Worm (Caenorhabditis elegans) whole organism, late embryonic: ENCODE data around the gene ppm-1.H.
A peak's percentile ranks its signal among the peaks of the same experiment; 100 is the strongest.

Experiments used
- F13H6.1 ChIP-seq: sonication (generic microtip); optimal IDR thresholded peaks from 2 replicates; lab custom pipeline; 2016; ENCODE audit warnings: missing genetic modification characterization, missing compliant biosample characterization
- Y22D7AL.16 ChIP-seq: sonication (generic microtip); optimal IDR thresholded peaks from 2 replicates; lab custom pipeline; 2016; ENCODE audit warnings: missing genetic modification characterization, missing compliant biosample characterization
- ahr-1 ChIP-seq: sonication (generic microtip); optimal IDR thresholded peaks from 2 replicates; lab custom pipeline; 2016; ENCODE audit warnings: missing genetic modification characterization, missing compliant biosample characterization
- ama-1 ChIP-seq: fragments of 150-350 bp; optimal IDR thresholded peaks from 2 replicates; lab custom pipeline; 2014
- ceh-14 ChIP-seq: sonication (generic microtip); optimal IDR thresholded peaks from 2 replicates; lab custom pipeline; 2016; ENCODE audit warnings: missing genotype, missing genetic modification characterization, missing compliant biosample characterization
- ceh-18 ChIP-seq: sonication (generic microtip); optimal IDR thresholded peaks from 2 replicates; lab custom pipeline; 2016; ENCODE audit warnings: missing genetic modification characterization, missing compliant biosample characterization
- ceh-22 ChIP-seq: sonication (generic microtip); optimal IDR thresholded peaks from 2 replicates; lab custom pipeline; 2017; ENCODE audit warnings: missing biosample characterization, missing genetic modification characterization
- che-1 ChIP-seq: sonication (generic microtip); optimal IDR thresholded peaks from 2 replicates; lab custom pipeline; 2016; ENCODE audit warnings: mild to moderate bottlenecking, missing genetic modification characterization, missing compliant biosample characterization
- elt-2 ChIP-seq: sonication (generic microtip); optimal IDR thresholded peaks from 2 replicates; lab custom pipeline; 2016; ENCODE audit warnings: missing genetic modification reagents, missing genetic modification characterization, missing compliant biosample characterization
- hlh-13 ChIP-seq: fragments of 200-800 bp; sonication (Bioruptor generic); optimal IDR thresholded peaks from 2 replicates; lab custom pipeline; 2018; ENCODE audit warnings: mild to moderate bottlenecking, missing genetic modification characterization, missing compliant biosample characterization
- hlh-6 ChIP-seq: sonication (generic microtip); optimal IDR thresholded peaks from 2 replicates; lab custom pipeline; 2016; ENCODE audit warnings: missing genotype, missing genetic modification characterization, missing compliant biosample characterization
- lim-6 ChIP-seq: sonication (generic microtip); optimal IDR thresholded peaks from 2 replicates; lab custom pipeline; 2016; ENCODE audit warnings: missing genetic modification characterization, missing compliant biosample characterization
- mec-3 ChIP-seq: sonication (generic microtip); optimal IDR thresholded peaks from 2 replicates; lab custom pipeline; 2016; ENCODE audit warnings: borderline replicate concordance, missing genetic modification characterization, missing compliant biosample characterization
- pax-1 ChIP-seq: fragments of 150-350 bp; optimal IDR thresholded peaks from 2 replicates; lab custom pipeline; 2014; ENCODE audit warnings: missing biosample characterization, missing genetic modification characterization
- pha-2 ChIP-seq: sonication (generic microtip); optimal IDR thresholded peaks from 2 replicates; lab custom pipeline; 2017; ENCODE audit warnings: mild to moderate bottlenecking, missing genetic modification characterization, missing compliant biosample characterization
- pha-4 ChIP-seq: fragments of 150-350 bp; optimal IDR thresholded peaks from 2 replicates; lab custom pipeline; 2018; ENCODE audit warnings: missing biosample characterization, missing genetic modification reagents, missing genetic modification characterization
- pqm-1 ChIP-seq: sonication (generic microtip); optimal IDR thresholded peaks from 2 replicates; lab custom pipeline; 2016; ENCODE audit warnings: missing genetic modification characterization, missing compliant biosample characterization
- ref-2 ChIP-seq: sonication (generic microtip); optimal IDR thresholded peaks from 2 replicates; lab custom pipeline; 2016; ENCODE audit warnings: missing genetic modification characterization, missing compliant biosample characterization
- rnt-1 ChIP-seq: sonication (generic microtip); optimal IDR thresholded peaks from 2 replicates; lab custom pipeline; 2016; ENCODE audit warnings: missing genetic modification characterization, missing compliant biosample characterization
- sdc-2 ChIP-seq: sonication (generic microtip); optimal IDR thresholded peaks from 2 replicates; lab custom pipeline; 2016; ENCODE audit warnings: missing genotype, missing genetic modification characterization, missing compliant biosample characterization
- unc-3 ChIP-seq, 2 experiments: fragments of 200-800 bp in 1 of 2; sonication (Bioruptor generic) in 1 of 2; sonication (generic microtip) in 1 of 2; conservative IDR thresholded peaks in 1 of 2; optimal IDR thresholded peaks in 1 of 2; 2 replicates each; pipeline versions ENCODE4 v1.3.6 to Lab custom; 2016 to 2022; ENCODE audit warnings: missing compliant biosample characterization in 2 of 2, missing genetic modification characterization in 2 of 2, missing genetic modification reagents in 1 of 2
- unc-42 ChIP-seq: sonication (generic microtip); optimal IDR thresholded peaks from 2 replicates; lab custom pipeline; 2016; ENCODE audit warnings: missing genotype, missing genetic modification characterization, missing compliant biosample characterization
- unc-55 ChIP-seq: sonication (generic microtip); optimal IDR thresholded peaks from 2 replicates; lab custom pipeline; 2017; ENCODE audit warnings: missing biosample characterization, missing genetic modification reagents, missing genetic modification characterization
- ztf-16 ChIP-seq: sonication (generic microtip); optimal IDR thresholded peaks from 2 replicates; lab custom pipeline; 2017; ENCODE audit warnings: missing genetic modification characterization, missing compliant biosample characterization

Gene ppm-1.H

DNA sequence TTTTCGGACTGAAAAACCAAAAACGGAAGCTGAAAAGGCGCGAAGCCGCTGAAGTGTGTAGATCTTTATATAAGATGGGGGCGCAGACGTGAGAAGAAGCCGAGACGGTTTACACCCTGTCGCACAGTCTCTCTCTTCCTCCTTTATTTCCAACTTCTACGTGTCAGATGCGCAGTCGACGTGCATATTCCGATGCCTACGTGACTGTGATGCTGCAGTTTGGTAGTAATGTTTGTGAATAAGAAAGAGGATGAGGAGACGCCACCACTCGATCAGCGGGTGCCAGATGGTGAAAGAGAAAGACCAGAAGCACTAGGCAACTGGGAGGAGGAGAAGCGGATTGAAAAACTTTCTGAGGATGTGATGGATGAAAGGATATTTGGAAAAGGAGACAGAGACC, 49.9 kb downstream of the ppm-1.H start:
- no peak for TF ChIP-seq ama-1
- no peak for TF ChIP-seq ztf-16 (tag; lab: Kevin White, UChicago)
- peak; percentile 1 for TF ChIP-seq ceh-18

ce11 chrIV:12217142-12217541, 51.0 kb downstream of the ppm-1.H start:
- TF ChIP-seq Y22D7AL.16 (tag; lab: Kevin White, UChicago): no peak
- no peak for TF ChIP-seq elt-2
- TF ChIP-seq unc-42 (tag; lab: Kevin White, UChicago): no peak
- no peak for TF ChIP-seq pax-1
- TF ChIP-seq ceh-22 (tag; lab: Kevin White, UChicago): no peak
- TF ChIP-seq pha-2: no peak
- no peak for TF ChIP-seq ref-2
- no peak for TF ChIP-seq rnt-1 (tag; lab: Kevin White, UChicago)
- no peak for TF ChIP-seq mec-3 (tag; lab: Kevin White, UChicago)
- TF ChIP-seq che-1 (tag; lab: Kevin White, UChicago): no peak
- no peak for TF ChIP-seq F13H6.1 (tag; lab: Kevin White, UChicago)
- TF ChIP-seq hlh-6 (tag; lab: Kevin White, UChicago): no peak
- TF ChIP-seq ahr-1 (tag; lab: Kevin White, UChicago): no peak
- no peak for TF ChIP-seq hlh-13 (GFP tag; lab: Kevin White, UChicago)
- TF ChIP-seq pha-4 (tag; lab: Kevin White, UChicago): no peak
- no peak for TF ChIP-seq ceh-14
- no peak for TF ChIP-seq pqm-1 (tag; lab: Kevin White, UChicago)
- TF ChIP-seq lim-6 (tag; lab: Kevin White, UChicago): no peak

DNA sequence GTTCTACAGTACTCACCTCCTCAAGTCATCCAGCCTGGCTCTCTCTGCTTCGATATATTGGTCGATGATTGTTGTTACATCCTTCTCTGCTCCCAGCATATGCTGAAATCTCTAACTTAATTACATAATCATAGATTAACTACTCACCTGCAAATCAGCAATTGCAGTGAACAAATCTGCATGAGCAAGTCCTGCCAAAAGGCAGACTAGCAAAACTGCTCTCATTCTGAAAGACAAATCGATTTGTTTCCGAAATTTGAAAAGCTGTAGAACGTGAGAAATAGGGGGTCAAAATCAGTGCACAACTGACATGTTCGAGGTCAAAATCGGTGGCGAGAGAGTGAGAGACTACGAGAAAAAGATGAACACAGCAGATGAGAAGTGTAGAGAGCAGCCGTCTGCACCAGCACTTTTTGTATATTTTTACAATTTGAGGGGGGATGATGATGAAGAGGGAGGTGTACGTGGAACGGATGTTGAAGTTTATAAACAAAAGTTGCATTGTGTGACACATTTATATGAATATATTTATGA, 52.3 kb downstream of the ppm-1.H start, which contains the start of gene phy-2:
Gene phy-2 (minus strand): TSS at position 226 of the 534 bp plus-strand sequence.
- 0 out of 2 replicates have a peak, but pooled peaks have one; percentile 10 for TF ChIP-seq unc-3 (GFP tag; conservative IDR thresholded peaks at IDR 0.05; lab: Robert Waterston, UW)
- TF ChIP-seq unc-3 (tag; optimal IDR thresholded peaks at IDR 0.05; lab: Kevin White, UChicago): no peak
- TF ChIP-seq sdc-2 (tag; lab: Kevin White, UChicago): no peak
- peak; percentile 2 for TF ChIP-seq unc-55
